Worm (Caenorhabditis elegans) whole organism, young adult: ENCODE results near the gene C50E3.11.

Experiments
- B0019.2 ChIP-seq: fragments of 200-800 bp; sonication (Bioruptor generic); conservative IDR thresholded peaks from 2 replicates; pipeline ENCODE4 v1.3.6; 2022; ENCODE audit warnings: missing genetic modification reagents, missing genetic modification characterization, missing compliant biosample characterization
- B0336.3 ChIP-seq: fragments of 200-800 bp; sonication (Bioruptor generic); IDR thresholded peaks from 2 replicates; pipeline ENCODE4 v1.3.6; 2022; ENCODE audit warnings: missing genetic modification characterization, missing compliant biosample characterization
- C17E4.6 ChIP-seq: fragments of 200-800 bp; sonication (Bioruptor generic); IDR thresholded peaks from 2 replicates; pipeline ENCODE4 v1.3.6; 2022; ENCODE audit warnings: missing genetic modification reagents, missing genetic modification characterization, missing compliant biosample characterization
- F10E7.11 ChIP-seq: sonication (generic microtip); optimal IDR thresholded peaks from 2 replicates; lab custom pipeline; 2017; ENCODE audit warnings: mild to moderate bottlenecking, missing genetic modification characterization, moderate library complexity, missing compliant biosample characterization
- F33H1.4 ChIP-seq: fragments of 200-800 bp; sonication (Bioruptor generic); IDR thresholded peaks from 2 replicates; pipeline ENCODE4 v1.3.6; 2022; ENCODE audit warnings: missing genetic modification reagents, missing genetic modification characterization, missing compliant biosample characterization
- F49E8.2 ChIP-seq: sonication (generic microtip); optimal IDR thresholded peaks from 3 replicates; lab custom pipeline; 2017; ENCODE audit warnings: missing genetic modification characterization, mild to moderate bottlenecking, missing compliant biosample characterization, antibody characterized with exemption, moderate library complexity; ENCODE audit not compliant: insufficient read depth
- F52B5.7 ChIP-seq: sonication (generic microtip); optimal IDR thresholded peaks from 2 replicates; lab custom pipeline; 2016; ENCODE audit warnings: mild to moderate bottlenecking, missing genetic modification characterization, missing compliant biosample characterization
- Y67H2A.10 ChIP-seq: fragments of 200-800 bp; sonication (Bioruptor generic); conservative IDR thresholded peaks from 2 replicates; pipeline ENCODE4 v1.3.6; 2022; ENCODE audit warnings: missing genetic modification reagents, missing genetic modification characterization, missing compliant biosample characterization
- akir-1 ChIP-seq: fragments of 200-800 bp; sonication (Bioruptor generic); optimal IDR thresholded peaks from 2 replicates; lab custom pipeline; 2018; ENCODE audit warnings: mild to moderate bottlenecking, missing genetic modification characterization, moderate library complexity, missing compliant biosample characterization
- ama-1 ChIP-seq, 3 experiments: fragments of 150-350 bp in 1 of 3; sonication (generic microtip) in 2 of 3; optimal IDR thresholded peaks; 2 replicates each; lab custom pipeline; 2014 to 2018; ENCODE audit warnings: missing biosample characterization in 2 of 3, missing genetic modification characterization in 2 of 3, missing genetic modification reagents in 2 of 3
- athp-1 ChIP-seq: sonication (generic microtip); optimal IDR thresholded peaks from 2 replicates; lab custom pipeline; 2017; ENCODE audit warnings: mild to moderate bottlenecking, missing genetic modification characterization, missing compliant biosample characterization
- attf-5 ChIP-seq: fragments of 200-800 bp; sonication (Bioruptor generic); optimal IDR thresholded peaks from 2 replicates; lab custom pipeline; 2018; ENCODE audit warnings: mild to moderate bottlenecking, missing genetic modification characterization, missing compliant biosample characterization
- attf-6 ChIP-seq: fragments of 200-800 bp; sonication (Bioruptor generic); IDR thresholded peaks from 2 replicates; pipeline ENCODE4 v1.3.6; 2022; ENCODE audit warnings: missing genetic modification reagents, missing genetic modification characterization, missing compliant biosample characterization
- bed-1 ChIP-seq: fragments of 200-800 bp; sonication (Bioruptor generic); IDR thresholded peaks from 2 replicates; pipeline ENCODE4 v1.3.6; 2022; ENCODE audit warnings: missing genetic modification reagents, missing genetic modification characterization, missing compliant biosample characterization
- cebp-1 ChIP-seq, 2 experiments: fragments of 200-800 bp in 1 of 2; sonication (Bioruptor generic) in 1 of 2; sonication (generic microtip) in 1 of 2; IDR thresholded peaks in 1 of 2; optimal IDR thresholded peaks in 1 of 2; 2 replicates each; pipeline versions ENCODE4 v1.3.6 to Lab custom; 2017 to 2022; ENCODE audit warnings: missing compliant biosample characterization in 2 of 2, missing genetic modification characterization in 2 of 2, mild to moderate bottlenecking in 1 of 2, missing genetic modification reagents in 1 of 2, moderate library complexity in 1 of 2
- cebp-2 ChIP-seq: fragments of 200-800 bp; sonication (Bioruptor generic); IDR thresholded peaks from 2 replicates; pipeline ENCODE4 v1.3.6; 2022; ENCODE audit warnings: missing genetic modification characterization, missing compliant biosample characterization
- ceh-100 ChIP-seq: fragments of 200-800 bp; sonication (Bioruptor generic); IDR thresholded peaks from 2 replicates; pipeline ENCODE4 v1.3.6; 2022; ENCODE audit warnings: missing genetic modification reagents, missing genetic modification characterization, missing compliant biosample characterization
- ceh-27 ChIP-seq: fragments of 200-800 bp; sonication (Bioruptor generic); optimal IDR thresholded peaks from 2 replicates; lab custom pipeline; 2018; ENCODE audit warnings: mild to moderate bottlenecking, missing genetic modification characterization, moderate library complexity, missing compliant biosample characterization
- ceh-91 ChIP-seq: fragments of 200-800 bp; sonication (Bioruptor generic); IDR thresholded peaks from 2 replicates; pipeline ENCODE4 v1.3.6; 2022; ENCODE audit warnings: missing genetic modification reagents, missing genetic modification characterization, missing compliant biosample characterization
- chd-7 ChIP-seq: sonication (generic microtip); optimal IDR thresholded peaks from 2 replicates; lab custom pipeline; 2016; ENCODE audit warnings: mild to moderate bottlenecking, missing genetic modification characterization, moderate library complexity, missing compliant biosample characterization
- die-1 ChIP-seq: sonication (generic microtip); optimal IDR thresholded peaks from 2 replicates; lab custom pipeline; 2016; ENCODE audit warnings: missing genotype, mild to moderate bottlenecking, missing genetic modification characterization, missing compliant biosample characterization
- ekl-4 ChIP-seq: fragments of 200-800 bp; sonication (Bioruptor generic); IDR thresholded peaks from 2 replicates; pipeline ENCODE4 v1.3.6; 2022; ENCODE audit warnings: missing genetic modification reagents, missing genetic modification characterization, missing compliant biosample characterization
- ets-4 ChIP-seq: fragments of 200-800 bp; sonication (Bioruptor generic); optimal IDR thresholded peaks from 2 replicates; lab custom pipeline; 2018; ENCODE audit warnings: mild to moderate bottlenecking, missing genetic modification characterization, missing compliant biosample characterization
- fkh-3 ChIP-seq: sonication (generic microtip); optimal IDR thresholded peaks from 2 replicates; lab custom pipeline; 2016; ENCODE audit warnings: mild to moderate bottlenecking, missing genetic modification characterization, missing compliant biosample characterization
- hmg-20 ChIP-seq: fragments of 200-800 bp; sonication (Bioruptor generic); IDR thresholded peaks from 2 replicates; pipeline ENCODE4 v1.3.6; 2022; ENCODE audit warnings: missing genetic modification reagents, missing genetic modification characterization, missing compliant biosample characterization
- hsf-1 ChIP-seq: fragments of 200-800 bp; sonication (Bioruptor generic); IDR thresholded peaks from 2 replicates; pipeline ENCODE4 v1.3.6; 2022; ENCODE audit warnings: missing genetic modification reagents, missing genetic modification characterization, missing compliant biosample characterization
- lag-1 ChIP-seq: fragments of 200-800 bp; sonication (Bioruptor generic); IDR thresholded peaks from 2 replicates; pipeline ENCODE4 v1.3.6; 2022; ENCODE audit warnings: missing genetic modification reagents, missing genetic modification characterization, missing compliant biosample characterization
- let-526 ChIP-seq: fragments of 200-800 bp; sonication (Bioruptor generic); IDR thresholded peaks from 2 replicates; pipeline ENCODE4 v1.3.6; 2022; ENCODE audit warnings: missing genetic modification reagents, missing genetic modification characterization, missing compliant biosample characterization
- let-607 ChIP-seq, 2 experiments: fragments of 200-800 bp in 1 of 2; sonication (Bioruptor generic) in 1 of 2; sonication (generic microtip) in 1 of 2; optimal IDR thresholded peaks; 2 replicates each; lab custom pipeline; 2016 to 2018; ENCODE audit warnings: mild to moderate bottlenecking in 2 of 2, missing compliant biosample characterization in 2 of 2, missing genetic modification characterization in 2 of 2, moderate library complexity in 2 of 2, missing genotype in 1 of 2
- lin-35 ChIP-seq, 3 experiments: fragments of 150-350 bp in 2 of 3; sonication (generic microtip) in 1 of 3; optimal IDR thresholded peaks; 2 replicates each; lab custom pipeline; 2014 to 2018; ENCODE audit warnings: missing biosample characterization in 3 of 3, missing genetic modification characterization in 3 of 3, missing genetic modification reagents in 3 of 3
- lin-54 ChIP-seq: fragments of 200-800 bp; sonication (Bioruptor generic); optimal IDR thresholded peaks from 2 replicates; lab custom pipeline; 2018; ENCODE audit warnings: mild to moderate bottlenecking, missing genetic modification characterization, missing compliant biosample characterization
- madf-10 ChIP-seq: sonication (generic microtip); optimal IDR thresholded peaks from 2 replicates; lab custom pipeline; 2016; ENCODE audit warnings: mild to moderate bottlenecking, missing genetic modification characterization, missing compliant biosample characterization
- madf-6 ChIP-seq: fragments of 200-800 bp; sonication (Bioruptor generic); IDR thresholded peaks from 2 replicates; pipeline ENCODE4 v1.3.6; 2022; ENCODE audit warnings: missing genetic modification reagents, missing genetic modification characterization, missing compliant biosample characterization
- nfya-1 ChIP-seq: sonication (generic microtip); optimal IDR thresholded peaks from 2 replicates; lab custom pipeline; 2017; ENCODE audit warnings: antibody characterized with exemption, missing compliant biosample characterization, missing genetic modification characterization, borderline replicate concordance; ENCODE audit not compliant: insufficient read depth
- pbrm-1 ChIP-seq: fragments of 200-800 bp; sonication (Bioruptor generic); IDR thresholded peaks from 2 replicates; pipeline ENCODE4 v1.3.6; 2022; ENCODE audit warnings: missing genetic modification reagents, missing genetic modification characterization, missing compliant biosample characterization
- rcor-1 ChIP-seq: fragments of 200-800 bp; sonication (Bioruptor generic); IDR thresholded peaks from 2 replicates; pipeline ENCODE4 v1.3.6; 2022; ENCODE audit warnings: missing genetic modification reagents, missing genetic modification characterization, missing compliant biosample characterization
- repo-1 ChIP-seq: sonication (generic microtip); optimal IDR thresholded peaks from 2 replicates; lab custom pipeline; 2017; ENCODE audit warnings: mild to moderate bottlenecking, missing genetic modification characterization, missing compliant biosample characterization
- sea-2 ChIP-seq: fragments of 200-800 bp; sonication (Bioruptor generic); IDR thresholded peaks from 2 replicates; pipeline ENCODE4 v1.3.6; 2022; ENCODE audit warnings: missing genetic modification characterization, missing compliant biosample characterization
- snpc-1.1 ChIP-seq: sonication (generic microtip); optimal IDR thresholded peaks from 2 replicates; lab custom pipeline; 2017; ENCODE audit warnings: missing genetic modification characterization, mild to moderate bottlenecking, missing compliant biosample characterization, antibody characterized with exemption, moderate library complexity, missing genotype, missing genetic modification reagents; ENCODE audit not compliant: insufficient read depth
- snpc-4 ChIP-seq, 5 experiments: fragments of 150-350 bp in 1 of 5; sonication (generic microtip) in 4 of 5; optimal IDR thresholded peaks; 2 replicates each; lab custom pipeline; 2014 to 2018; ENCODE audit warnings: missing genetic modification characterization in 5 of 5, missing biosample characterization in 3 of 5, antibody characterized with exemption in 2 of 5, mild to moderate bottlenecking in 2 of 5, missing compliant biosample characterization in 2 of 5, missing genotype in 2 of 5, moderate library complexity in 2 of 5, missing genetic modification reagents in 1 of 5
- tbp1 ChIP-seq: fragments of 200-800 bp; sonication (Bioruptor generic); optimal IDR thresholded peaks from 2 replicates; lab custom pipeline; 2018; ENCODE audit warnings: mild to moderate bottlenecking, missing genetic modification characterization, missing compliant biosample characterization
- tbx-9 ChIP-seq: sonication (generic microtip); optimal IDR thresholded peaks from 2 replicates; lab custom pipeline; 2016; ENCODE audit warnings: borderline replicate concordance, missing genetic modification characterization, inconsistent platforms, missing compliant biosample characterization
- tlf-1 ChIP-seq: fragments of 200-800 bp; sonication (Bioruptor generic); optimal IDR thresholded peaks from 2 replicates; lab custom pipeline; 2018; ENCODE audit warnings: mild to moderate bottlenecking, missing genetic modification characterization, missing compliant biosample characterization
- zfh-2 ChIP-seq: fragments of 200-800 bp; sonication (Bioruptor generic); conservative IDR thresholded peaks from 2 replicates; pipeline ENCODE4 v1.3.6; 2022; ENCODE audit warnings: missing genetic modification reagents, missing genetic modification characterization, missing compliant biosample characterization
- ztf-28 ChIP-seq: fragments of 200-800 bp; sonication (Bioruptor generic); IDR thresholded peaks from 2 replicates; pipeline ENCODE4 v1.3.6; 2022; ENCODE audit warnings: missing genetic modification reagents, missing genetic modification characterization, missing compliant biosample characterization
- ztf-3 ChIP-seq: fragments of 200-800 bp; sonication (Bioruptor generic); optimal IDR thresholded peaks from 2 replicates; lab custom pipeline; 2018; ENCODE audit warnings: mild to moderate bottlenecking, missing genetic modification characterization, missing compliant biosample characterization
- ztf-6 ChIP-seq: fragments of 200-800 bp; sonication (Bioruptor generic); IDR thresholded peaks from 2 replicates; pipeline ENCODE4 v1.3.6; 2022; ENCODE audit warnings: missing genetic modification reagents, missing genetic modification characterization, missing compliant biosample characterization

Gene C50E3.11

ce11 chrV:7587637-7588036, 15.6 kb downstream of the C50E3.11 start, which contains the start of the genes F19F10.11 and C50E3.5 (continued):
- TF ChIP-seq tlf-1 (GFP tag; lab: Kevin White, UChicago), result no peak
- TF ChIP-seq lin-35 (GFP tag; optimal IDR thresholded peaks at IDR 0.05; lab: Kevin White, UChicago), result peak in 1 of 3 experiments; percentile 50
- TF ChIP-seq bed-1, result no peak
- no peak for TF ChIP-seq cebp-2 (GFP tag; lab: Robert Waterston, UW)
- no peak for TF ChIP-seq F33H1.4 (GFP tag; lab: Robert Waterston, UW)
- no peak for TF ChIP-seq attf-6 (GFP tag; lab: Robert Waterston, UW)
- no peak for TF ChIP-seq ekl-4 (GFP tag; lab: Robert Waterston, UW)
- no peak for TF ChIP-seq C17E4.6 (GFP tag; lab: Robert Waterston, UW)
- no peak for TF ChIP-seq ztf-3 (GFP tag; lab: Kevin White, UChicago)
- no peak for TF ChIP-seq ztf-6 (GFP tag; lab: Robert Waterston, UW)
- no peak for TF ChIP-seq B0336.3 (GFP tag; lab: Robert Waterston, UW)
- TF ChIP-seq sea-2, result no peak
- no peak for TF ChIP-seq let-526 (GFP tag; lab: Robert Waterston, UW)
- no peak for TF ChIP-seq F10E7.11 (tag; lab: Kevin White, UChicago)
- no peak for TF ChIP-seq repo-1 (tag; lab: Kevin White, UChicago)
- TF ChIP-seq hmg-20, result no peak
- no peak for TF ChIP-seq hsf-1 (GFP tag; lab: Robert Waterston, UW)
- TF ChIP-seq madf-10, result no peak
- no peak for TF ChIP-seq ceh-100 (GFP tag; lab: Robert Waterston, UW)
- no peak for TF ChIP-seq F49E8.2 (tag; lab: Kevin White, UChicago)
- no peak for TF ChIP-seq nfya-1 (tag; lab: Kevin White, UChicago)
- TF ChIP-seq rcor-1 (GFP tag; lab: Robert Waterston, UW), result no peak
- peak; percentile 60 for TF ChIP-seq madf-6 (GFP tag; lab: Robert Waterston, UW)
- TF ChIP-seq tbp1 (GFP tag; lab: Kevin White, UChicago), result no peak
- TF ChIP-seq akir-1 (GFP tag; lab: Kevin White, UChicago), result no peak
- no peak for TF ChIP-seq athp-1 (tag; lab: Kevin White, UChicago)
- no peak for TF ChIP-seq B0019.2 (GFP tag; lab: Robert Waterston, UW)
- TF ChIP-seq ztf-28 (GFP tag; lab: Robert Waterston, UW), result no peak
- no peak for TF ChIP-seq zfh-2 (GFP tag; lab: Robert Waterston, UW)
- TF ChIP-seq ceh-91 (GFP tag; lab: Robert Waterston, UW), result no peak
- peak; percentile 30 for TF ChIP-seq lin-54 (GFP tag; lab: Kevin White, UChicago)
- TF ChIP-seq snpc-1.1 (tag; lab: Kevin White, UChicago), result peak; percentile 12
- no peak for TF ChIP-seq chd-7 (tag; lab: Kevin White, UChicago)
- TF ChIP-seq fkh-3 (tag; lab: Kevin White, UChicago), result no peak
- TF ChIP-seq cebp-1 (GFP tag; IDR thresholded peaks at IDR 0.05; lab: Robert Waterston, UW), result no peak
- no peak for TF ChIP-seq cebp-1 (tag; optimal IDR thresholded peaks at IDR 0.05; lab: Kevin White, UChicago)
- TF ChIP-seq let-607 (tag; optimal IDR thresholded peaks at IDR 0.05; lab: Kevin White, UChicago), result no peak
- no peak for TF ChIP-seq snpc-4 (GFP tag; optimal IDR thresholded peaks at IDR 0.05; lab: Kevin White, UChicago)
- TF ChIP-seq snpc-4 (tag; optimal IDR thresholded peaks at IDR 0.05; lab: Kevin White, UChicago), result peak in 3 of 4 experiments; percentile 12 to 34 (median 18)
- no peak for TF ChIP-seq ets-4
- no peak for TF ChIP-seq F52B5.7 (tag; lab: Kevin White, UChicago)
- TF ChIP-seq tbx-9 (tag; lab: Kevin White, UChicago), result no peak
- peak; percentile 91 for TF ChIP-seq attf-5 (GFP tag; lab: Kevin White, UChicago)
- TF ChIP-seq ama-1 (optimal IDR thresholded peaks at IDR 0.05; lab: Kevin White, UChicago), result no peak
- TF ChIP-seq ama-1 (GFP tag; optimal IDR thresholded peaks at IDR 0.05; lab: Kevin White, UChicago), result no peak
- no peak for TF ChIP-seq ceh-27 (GFP tag; lab: Kevin White, UChicago)
- TF ChIP-seq die-1, result no peak
- TF ChIP-seq pbrm-1 (GFP tag; lab: Robert Waterston, UW), result no peak
- TF ChIP-seq Y67H2A.10 (GFP tag; lab: Robert Waterston, UW), result no peak
- TF ChIP-seq lag-1 (GFP tag; lab: Robert Waterston, UW), result no peak
